Worm (Caenorhabditis elegans) whole organism, L3 larva: Measurements from ENCODE around the gene F55G1.7.

Experiments used
- R02D3.7 ChIP-seq: fragments of 150-350 bp; optimal IDR thresholded peaks from 2 replicates; lab custom pipeline; 2014; ENCODE audit warnings: missing biosample characterization, missing genetic modification characterization
- ZK546.5 ChIP-seq: sonication (generic microtip); optimal IDR thresholded peaks from 2 replicates; lab custom pipeline; 2017; ENCODE audit warnings: missing biosample characterization, missing genetic modification characterization
- aly-2 ChIP-seq: fragments of 150-350 bp; optimal IDR thresholded peaks from 2 replicates; lab custom pipeline; 2014; ENCODE audit warnings: missing biosample characterization, missing genetic modification characterization
- ama-1 ChIP-seq: fragments of 150-350 bp; optimal IDR thresholded peaks from 2 replicates; lab custom pipeline; 2018
- ceh-16 ChIP-seq: sonication (generic microtip); optimal IDR thresholded peaks from 2 replicates; lab custom pipeline; 2017; ENCODE audit warnings: missing biosample characterization, missing genetic modification characterization
- ceh-28 ChIP-seq: fragments of 150-350 bp; optimal IDR thresholded peaks from 2 replicates; lab custom pipeline; 2014; ENCODE audit warnings: missing biosample characterization, missing genetic modification reagents, missing genetic modification characterization
- ceh-82 ChIP-seq: fragments of 150-350 bp; optimal IDR thresholded peaks from 2 replicates; lab custom pipeline; 2014; ENCODE audit warnings: missing biosample characterization, missing genetic modification characterization
- ceh-9 ChIP-seq: sonication (generic microtip); optimal IDR thresholded peaks from 2 replicates; lab custom pipeline; 2018; ENCODE audit warnings: missing biosample characterization, missing genetic modification characterization
- daf-12 ChIP-seq: fragments of 150-350 bp; optimal IDR thresholded peaks from 2 replicates; lab custom pipeline; 2014; ENCODE audit warnings: missing biosample characterization, missing genetic modification reagents, missing genetic modification characterization
- elt-1 ChIP-seq: fragments of 150-350 bp; optimal IDR thresholded peaks from 2 replicates; lab custom pipeline; 2014; ENCODE audit warnings: missing biosample characterization, missing genetic modification characterization
- elt-2 ChIP-seq: sonication (generic microtip); optimal IDR thresholded peaks from 2 replicates; lab custom pipeline; 2016; ENCODE audit warnings: missing genetic modification reagents, mild to moderate bottlenecking, missing genetic modification characterization, missing compliant biosample characterization
- elt-3 ChIP-seq, 3 experiments: fragments of 150-350 bp in 1 of 3; sonication (generic microtip) in 2 of 3; optimal IDR thresholded peaks; 2 replicates in 2 of 3; 4 replicates in 1 of 3; lab custom pipeline; 2014 to 2017; ENCODE audit warnings: missing biosample characterization in 3 of 3, missing genetic modification characterization in 3 of 3
- eor-1 ChIP-seq, 2 experiments: fragments of 150-350 bp; optimal IDR thresholded peaks; 2 replicates each; lab custom pipeline; 2014 to 2018; ENCODE audit warnings: missing biosample characterization in 2 of 2, missing genetic modification characterization in 2 of 2
- fkh-10 ChIP-seq: sonication (generic microtip); optimal IDR thresholded peaks from 2 replicates; lab custom pipeline; 2017; ENCODE audit warnings: missing biosample characterization, missing genetic modification reagents, missing genetic modification characterization
- lin-15B ChIP-seq: fragments of 150-350 bp; optimal IDR thresholded peaks from 2 replicates; lab custom pipeline; 2014; ENCODE audit warnings: missing biosample characterization, missing genetic modification characterization
- lin-39 ChIP-seq: fragments of 150-350 bp; optimal IDR thresholded peaks from 2 replicates; lab custom pipeline; 2018; ENCODE audit warnings: missing biosample characterization, missing genetic modification reagents, missing genetic modification characterization
- lsy-12 ChIP-seq: sonication (generic microtip); optimal IDR thresholded peaks from 2 replicates; lab custom pipeline; 2016; ENCODE audit warnings: mild to moderate bottlenecking, missing genetic modification characterization, missing compliant biosample characterization
- mdl-1 ChIP-seq: fragments of 150-350 bp; optimal IDR thresholded peaks from 2 replicates; lab custom pipeline; 2014; ENCODE audit warnings: missing biosample characterization, missing genetic modification characterization
- nfya-1 ChIP-seq: sonication (generic microtip); optimal IDR thresholded peaks from 2 replicates; lab custom pipeline; 2017; ENCODE audit warnings: missing genetic modification characterization, mild to moderate bottlenecking, missing compliant biosample characterization, antibody characterized with exemption, moderate library complexity; ENCODE audit not compliant: insufficient read depth
- nhr-11 ChIP-seq: fragments of 150-350 bp; optimal IDR thresholded peaks from 2 replicates; lab custom pipeline; 2014; ENCODE audit warnings: missing biosample characterization, missing genetic modification characterization
- nhr-12 ChIP-seq: fragments of 150-350 bp; optimal IDR thresholded peaks from 2 replicates; lab custom pipeline; 2014; ENCODE audit warnings: missing biosample characterization, missing genetic modification characterization
- nhr-23 ChIP-seq: fragments of 150-350 bp; optimal IDR thresholded peaks from 2 replicates; lab custom pipeline; 2014; ENCODE audit warnings: missing biosample characterization, missing genetic modification reagents, missing genetic modification characterization
- nhr-237 ChIP-seq: fragments of 150-350 bp; optimal IDR thresholded peaks from 2 replicates; lab custom pipeline; 2014; ENCODE audit warnings: missing biosample characterization, missing genetic modification characterization
- nhr-25 ChIP-seq: sonication (generic microtip); optimal IDR thresholded peaks from 2 replicates; lab custom pipeline; 2017; ENCODE audit warnings: missing biosample characterization, missing genetic modification characterization
- nhr-28 ChIP-seq: fragments of 150-350 bp; optimal IDR thresholded peaks from 2 replicates; lab custom pipeline; 2014; ENCODE audit warnings: missing biosample characterization, missing genetic modification characterization
- nhr-43 ChIP-seq: sonication (generic microtip); optimal IDR thresholded peaks from 2 replicates; lab custom pipeline; 2016; ENCODE audit warnings: mild to moderate bottlenecking, missing genetic modification characterization, missing compliant biosample characterization; ENCODE audit not compliant: poor library complexity, severe bottlenecking
- nhr-76 ChIP-seq: fragments of 150-350 bp; sonication (generic microtip); optimal IDR thresholded peaks from 5 replicates; lab custom pipeline; 2014; ENCODE audit warnings: missing biosample characterization, missing genetic modification characterization
- nhr-77 ChIP-seq: fragments of 150-350 bp; optimal IDR thresholded peaks from 2 replicates; lab custom pipeline; 2014; ENCODE audit warnings: missing biosample characterization, missing genetic modification characterization
- pha-4 ChIP-seq: fragments of 150-350 bp; optimal IDR thresholded peaks from 2 replicates; lab custom pipeline; 2014; ENCODE audit warnings: missing biosample characterization, missing genetic modification reagents, missing genetic modification characterization
- sea-2 ChIP-seq: fragments of 150-350 bp; sonication (generic microtip); optimal IDR thresholded peaks from 4 replicates; lab custom pipeline; 2014; ENCODE audit warnings: missing biosample characterization, missing genetic modification reagents, missing genetic modification characterization
- skn-1 ChIP-seq: fragments of 150-350 bp; optimal IDR thresholded peaks from 2 replicates; lab custom pipeline; 2014; ENCODE audit warnings: missing biosample characterization, missing genetic modification characterization
- tbx-2 ChIP-seq: sonication (generic microtip); optimal IDR thresholded peaks from 2 replicates; lab custom pipeline; 2016; ENCODE audit warnings: mild to moderate bottlenecking, missing genetic modification characterization, missing compliant biosample characterization
- unc-39 ChIP-seq: sonication (generic microtip); optimal IDR thresholded peaks from 4 replicates; lab custom pipeline; 2017; ENCODE audit warnings: missing biosample characterization, missing genetic modification characterization
- zag-1 ChIP-seq: fragments of 150-350 bp; optimal IDR thresholded peaks from 2 replicates; lab custom pipeline; 2014; ENCODE audit warnings: missing biosample characterization, missing genetic modification characterization
- ztf-4 ChIP-seq: fragments of 150-350 bp; optimal IDR thresholded peaks from 2 replicates; lab custom pipeline; 2014; ENCODE audit warnings: missing biosample characterization, missing genetic modification characterization

F55G1.7 gene

DNA sequence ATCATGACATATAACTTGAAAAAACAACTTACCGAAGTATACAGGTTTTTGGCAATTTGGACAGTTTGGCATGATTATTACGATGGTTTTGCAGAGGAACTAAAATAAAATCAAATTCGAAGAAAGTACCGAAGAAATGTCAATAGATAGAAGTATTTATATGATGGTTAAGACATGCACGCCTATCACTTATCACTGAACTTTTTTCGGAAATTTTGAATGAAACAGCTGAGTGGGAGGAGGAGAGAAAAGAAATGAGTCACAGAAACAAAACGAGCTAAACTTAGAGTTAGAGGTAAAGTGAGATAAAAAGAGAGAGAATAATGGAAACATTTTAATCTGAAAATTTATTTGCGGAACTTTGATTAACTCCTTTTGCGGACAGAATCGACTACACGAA is 24.4 kb downstream of the F55G1.7 start, which contains the start of gene valv-1:
Gene valv-1, minus strand, starts transcription at position 101 of the 400 bp plus-strand sequence.
- TF ChIP-seq R02D3.7 (no peak), nhr-11 (tag; lab: Kevin White, UChicago) (no peak), nhr-43 (tag; lab: Kevin White, UChicago) (no peak), elt-1 (no peak)

DNA sequence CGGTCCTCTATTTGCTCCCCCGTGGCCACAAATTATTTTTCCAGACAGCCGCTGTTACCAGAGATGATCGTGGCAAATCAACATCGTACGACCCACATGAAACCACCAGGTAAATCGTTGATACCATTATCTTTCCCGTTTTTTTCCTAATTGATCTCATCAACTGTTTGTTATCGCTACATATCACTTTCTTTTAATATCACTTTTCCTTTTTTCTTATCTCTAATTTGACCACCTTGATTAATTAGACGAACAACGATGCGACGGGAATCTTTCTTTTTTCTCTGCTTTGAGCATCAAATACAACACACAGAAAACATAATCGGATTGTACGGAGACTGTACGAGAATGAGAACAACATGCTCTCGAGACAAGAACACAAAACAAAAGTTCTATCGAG is 29.4 kb downstream of the F55G1.7 start:
- no peak for TF ChIP-seq aly-2 (tag; lab: Kevin White, UChicago)
- no peak for TF ChIP-seq tbx-2
- TF ChIP-seq nhr-43 (tag; lab: Kevin White, UChicago): peak; percentile 8
- peak; percentile 20 for TF ChIP-seq elt-2 (tag; lab: Kevin White, UChicago)
- no peak for TF ChIP-seq elt-3 (tag; optimal IDR thresholded peaks at IDR 0.05; lab: Kevin White, UChicago)

DNA sequence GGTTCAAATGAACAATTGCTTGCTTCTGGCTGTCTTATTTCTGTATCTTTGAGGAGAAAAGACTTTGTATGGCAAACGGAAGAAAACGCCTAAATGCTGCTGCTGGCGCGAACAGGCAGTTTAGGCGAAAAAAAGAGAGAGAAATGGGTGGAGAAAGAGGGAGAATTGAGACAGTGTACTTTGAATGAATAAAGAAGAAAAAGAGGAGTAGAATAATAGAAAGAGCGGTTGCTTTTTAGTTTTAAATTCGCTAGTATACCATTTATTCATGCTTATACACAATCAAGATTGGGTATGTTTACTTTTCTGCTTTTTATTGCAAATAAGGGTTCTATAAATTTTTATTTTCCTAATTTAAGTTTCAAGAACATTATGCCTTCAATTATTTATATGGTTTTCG is 30.3 kb downstream of the F55G1.7 start:
- TF ChIP-seq fkh-10 (GFP tag; lab: Kevin White, UChicago) (no peak), nhr-12 (tag; lab: Kevin White, UChicago) (no peak), skn-1 (tag; lab: Kevin White, UChicago) (no peak), lin-15B (tag; lab: Kevin White, UChicago) (no peak), R02D3.7 (no peak), ceh-28 (tag; lab: Kevin White, UChicago) (no peak), lin-39 (tag; lab: Kevin White, UChicago) (no peak), nhr-76 (tag; lab: Kevin White, UChicago) (no peak), tbx-2 (no peak), zag-1 (no peak), ceh-16 (tag; lab: Kevin White, UChicago) (no peak), nfya-1 (no peak), lsy-12 (tag; lab: Kevin White, UChicago) (no peak), nhr-237 (tag; lab: Kevin White, UChicago) (no peak), daf-12 (tag; lab: Kevin White, UChicago) (no peak), unc-39 (no peak)
- TF ChIP-seq, all 47 proteins: peak for 0

DNA sequence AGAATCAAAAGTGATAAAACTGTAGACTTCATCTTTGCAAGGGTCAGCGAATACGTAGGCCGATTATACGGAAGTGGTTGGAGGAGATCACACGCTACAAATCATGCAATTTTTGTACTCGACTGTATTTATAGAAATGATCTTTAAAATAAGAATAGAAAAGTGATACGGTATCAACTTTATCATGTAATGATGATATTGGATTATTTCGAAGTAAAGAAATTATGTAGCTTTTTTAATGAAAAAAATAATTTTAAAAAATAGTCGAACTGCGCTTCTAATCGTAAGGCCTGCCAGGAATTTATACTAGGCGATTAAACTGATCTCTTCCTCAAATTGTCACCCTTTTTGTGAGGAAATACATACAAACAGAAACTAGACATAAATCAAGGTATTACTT is 35.8 kb downstream of the F55G1.7 start, which contains the start of gene B0496.11:
Gene B0496.11, minus strand, starts transcription at position 101 of the 400 bp plus-strand sequence.
- TF ChIP-seq ztf-4 (tag; lab: Kevin White, UChicago) (no peak), nhr-25 (no peak), lin-39 (tag; lab: Kevin White, UChicago) (no peak), nhr-12 (tag; lab: Kevin White, UChicago) (no peak), fkh-10 (GFP tag; lab: Kevin White, UChicago) (no peak), nhr-237 (tag; lab: Kevin White, UChicago) (no peak), ceh-9 (tag; lab: Kevin White, UChicago) (no peak), ZK546.5 (tag; lab: Kevin White, UChicago) (no peak), nfya-1 (no peak), elt-3 (tag; optimal IDR thresholded peaks at IDR 0.05; lab: Kevin White, UChicago) (no peak), elt-1 (no peak), nhr-28 (no peak), ceh-82 (tag; lab: Kevin White, UChicago) (no peak)
- TF ChIP-seq, all 47 proteins: peak for 0

DNA sequence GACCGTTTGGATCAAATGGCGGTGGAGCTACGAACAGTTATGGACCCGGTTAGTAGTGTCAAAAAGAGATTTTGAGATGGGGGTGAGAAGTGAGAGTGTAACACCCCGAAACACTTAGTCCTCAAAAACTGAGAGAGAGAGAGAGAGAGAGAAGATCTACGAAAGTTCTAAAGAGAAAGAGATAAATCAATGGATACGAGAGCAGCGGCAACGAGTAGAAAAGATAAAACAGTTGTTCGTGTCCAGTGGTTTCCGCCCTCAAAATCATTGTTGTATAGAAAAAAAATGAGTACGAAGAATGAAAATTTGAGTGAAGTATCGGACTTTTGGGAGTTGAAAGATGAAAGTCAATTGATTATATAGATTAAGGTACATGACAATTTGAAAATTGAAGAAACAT is 40.6 kb downstream of the F55G1.7 start:
- TF ChIP-seq ceh-16 (tag; lab: Kevin White, UChicago): no peak
- no peak for TF ChIP-seq eor-1 (tag; optimal IDR thresholded peaks at IDR 0.05; lab: Kevin White, UChicago)
- TF ChIP-seq ceh-28 (tag; lab: Kevin White, UChicago): no peak
- no peak for TF ChIP-seq unc-39
- no peak for TF ChIP-seq nhr-25
- no peak for TF ChIP-seq nhr-23
- TF ChIP-seq mdl-1 (tag; lab: Kevin White, UChicago): no peak
- TF ChIP-seq nhr-76 (tag; lab: Kevin White, UChicago): no peak
- no peak for TF ChIP-seq elt-3 (tag; optimal IDR thresholded peaks at IDR 0.05; lab: Kevin White, UChicago)
- TF ChIP-seq ama-1 (lab: Kevin White, UChicago): no peak

DNA sequence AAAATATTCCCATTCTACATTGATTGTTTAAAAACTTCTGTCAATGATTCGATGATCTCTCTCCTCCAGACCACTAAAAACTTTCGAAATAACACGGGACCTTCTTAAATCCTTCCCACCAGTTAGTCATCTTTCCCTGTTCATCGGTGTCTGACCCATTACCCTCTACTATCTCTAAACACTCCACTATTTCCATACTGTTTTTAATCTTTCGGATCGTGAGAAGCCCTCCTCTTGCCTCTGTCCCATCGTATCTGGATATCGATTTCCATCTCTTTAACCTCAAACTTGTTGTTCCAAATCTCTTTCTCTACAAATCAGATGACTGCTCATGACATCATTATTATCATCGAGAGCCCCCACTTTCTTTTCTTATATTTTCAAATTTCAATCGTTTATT is 41.3 kb downstream of the F55G1.7 start:
- no peak for TF ChIP-seq nhr-12 (tag; lab: Kevin White, UChicago)
- no peak for TF ChIP-seq nhr-77 (tag; lab: Kevin White, UChicago)
- TF ChIP-seq sea-2 (GFP tag; lab: Kevin White, UChicago): no peak
- no peak for TF ChIP-seq mdl-1 (tag; lab: Kevin White, UChicago)
- TF ChIP-seq nhr-43 (tag; lab: Kevin White, UChicago): no peak
- no peak for TF ChIP-seq lin-39 (tag; lab: Kevin White, UChicago)
- TF ChIP-seq elt-2 (tag; lab: Kevin White, UChicago): no peak
- TF ChIP-seq ama-1 (lab: Kevin White, UChicago): no peak
- TF ChIP-seq nhr-76 (tag; lab: Kevin White, UChicago): no peak
- no peak for TF ChIP-seq pha-4 (tag; lab: Kevin White, UChicago)
- TF ChIP-seq unc-39: no peak
